Fruit fly (Drosophila melanogaster) Kc167 (cell line): ENCODE data around the gene CG33303.

Source experiments
- Myc ChIP-seq: fragments of >200 bp; optimal IDR thresholded peaks from 2 replicates; lab custom pipeline; 2017; ENCODE audit warnings: missing external identifiers
- Sin3A ChIP-seq: fragments of >200 bp; optimal IDR thresholded peaks from 2 replicates; lab custom pipeline; 2018; ENCODE audit warnings: missing external identifiers
- h ChIP-seq: fragments of >200 bp; optimal IDR thresholded peaks from 3 replicates; lab custom pipeline; 2018; ENCODE audit warnings: missing external identifiers
- insv ChIP-seq: fragments of >200 bp; optimal IDR thresholded peaks from 3 replicates; lab custom pipeline; 2018; ENCODE audit warnings: missing external identifiers
- psq ChIP-seq: fragments of >200 bp; optimal IDR thresholded peaks from 2 replicates; lab custom pipeline; 2017; ENCODE audit warnings: missing external identifiers

DNA sequence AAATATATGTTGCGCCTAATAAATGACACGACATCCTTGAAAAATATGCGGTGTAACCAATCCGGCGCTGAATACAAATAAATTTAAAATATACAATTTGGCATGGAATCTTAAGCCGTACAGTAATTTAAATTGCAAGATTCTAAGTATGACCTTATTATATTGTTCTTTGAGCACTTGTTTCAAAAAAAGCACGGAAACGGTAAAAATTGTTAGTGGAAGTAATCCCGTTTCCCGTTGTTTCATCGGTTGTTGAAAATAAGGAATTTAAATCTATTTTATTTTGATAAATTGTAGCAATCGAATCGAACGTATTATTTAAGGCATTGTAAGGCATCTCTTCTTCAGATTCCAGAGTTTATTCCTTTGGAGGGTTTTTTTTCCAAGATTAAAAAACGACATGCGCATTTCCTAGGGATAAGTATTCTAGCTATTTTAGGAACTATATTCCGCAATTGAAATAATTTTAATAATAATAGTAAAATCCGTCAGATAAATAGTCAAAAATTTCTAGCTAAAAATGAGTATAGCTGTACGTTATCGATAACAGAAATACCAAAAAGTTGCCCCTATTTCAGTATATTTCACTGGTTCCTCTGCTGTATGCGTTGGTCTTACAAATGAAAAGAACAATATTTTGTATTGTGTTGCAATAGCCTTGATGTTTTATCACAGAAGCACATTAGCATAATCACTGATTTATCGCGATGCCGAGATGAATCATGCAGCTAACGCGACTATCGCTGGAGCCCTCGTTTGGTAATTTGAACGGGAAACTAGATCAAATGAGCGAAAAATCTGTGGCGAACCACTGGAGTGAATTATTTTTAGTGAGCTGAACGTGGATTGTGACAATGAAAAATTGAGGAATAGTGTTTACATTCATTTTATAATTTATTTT, 42.2 kb downstream of the CG33303 start, which contains the start of gene GATAd:
- TF ChIP-seq psq (lab: Kevin White, UChicago) (no peak), Sin3A (lab: Kevin White, UChicago) (no peak), Myc (lab: Kevin White, UChicago) (no peak), insv (lab: Kevin White, UChicago) (no peak), h (lab: Kevin White, UChicago) (no peak)
